Worm (Caenorhabditis elegans) whole organism, late embryonic: ENCODE results near the gene kdin-1.

Experiments
- F13H6.1 ChIP-seq: sonication (generic microtip); optimal IDR thresholded peaks from 2 replicates; lab custom pipeline; 2016; ENCODE audit warnings: missing genetic modification characterization, missing compliant biosample characterization
- K09A11.1 ChIP-seq: sonication (generic microtip); optimal IDR thresholded peaks from 2 replicates; lab custom pipeline; 2017; ENCODE audit warnings: antibody characterized with exemption, mild to moderate bottlenecking, missing genetic modification characterization, missing compliant biosample characterization; ENCODE audit not compliant: insufficient read depth
- T23F11.4 ChIP-seq: fragments of 200-800 bp; sonication (Bioruptor generic); optimal IDR thresholded peaks from 2 replicates; lab custom pipeline; 2018; ENCODE audit warnings: mild to moderate bottlenecking, missing genetic modification characterization, missing compliant biosample characterization
- Y22D7AL.16 ChIP-seq: sonication (generic microtip); optimal IDR thresholded peaks from 2 replicates; lab custom pipeline; 2016; ENCODE audit warnings: missing genetic modification characterization, missing compliant biosample characterization
- ahr-1 ChIP-seq: sonication (generic microtip); optimal IDR thresholded peaks from 2 replicates; lab custom pipeline; 2016; ENCODE audit warnings: missing genetic modification characterization, missing compliant biosample characterization
- ceh-2 ChIP-seq: sonication (generic microtip); optimal IDR thresholded peaks from 2 replicates; lab custom pipeline; 2016; ENCODE audit warnings: missing genotype, missing genetic modification characterization, missing compliant biosample characterization
- ceh-24 ChIP-seq: sonication (generic microtip); optimal IDR thresholded peaks from 2 replicates; lab custom pipeline; 2016; ENCODE audit warnings: mild to moderate bottlenecking, missing genetic modification characterization, missing compliant biosample characterization
- ceh-30 ChIP-seq: fragments of 150-350 bp; optimal IDR thresholded peaks from 2 replicates; lab custom pipeline; 2014; ENCODE audit warnings: missing biosample characterization, missing genetic modification characterization
- ceh-34 ChIP-seq: sonication (generic microtip); optimal IDR thresholded peaks from 2 replicates; lab custom pipeline; 2016; ENCODE audit warnings: mild to moderate bottlenecking, missing genetic modification characterization, missing compliant biosample characterization
- ceh-45 ChIP-seq: fragments of 200-800 bp; sonication (Bioruptor generic); IDR thresholded peaks from 2 replicates; pipeline ENCODE4 v1.3.6; 2022; ENCODE audit warnings: missing genetic modification reagents, missing genetic modification characterization, missing compliant biosample characterization
- ceh-48 ChIP-seq: sonication (generic microtip); optimal IDR thresholded peaks from 2 replicates; lab custom pipeline; 2016; ENCODE audit warnings: missing genetic modification characterization, inconsistent platforms, missing compliant biosample characterization
- ceh-6 ChIP-seq: fragments of 200-800 bp; sonication (Bioruptor generic); optimal IDR thresholded peaks from 2 replicates; lab custom pipeline; 2018; ENCODE audit warnings: mild to moderate bottlenecking, missing genetic modification characterization, missing compliant biosample characterization
- ceh-9 ChIP-seq: sonication (generic microtip); optimal IDR thresholded peaks from 2 replicates; lab custom pipeline; 2016; ENCODE audit warnings: mild to moderate bottlenecking, missing genetic modification characterization, inconsistent platforms, missing compliant biosample characterization
- dmd-4 ChIP-seq: sonication (generic microtip); optimal IDR thresholded peaks from 2 replicates; lab custom pipeline; 2016; ENCODE audit warnings: borderline replicate concordance, missing genetic modification characterization, missing compliant biosample characterization
- elt-2 ChIP-seq: sonication (generic microtip); optimal IDR thresholded peaks from 2 replicates; lab custom pipeline; 2016; ENCODE audit warnings: missing genetic modification reagents, missing genetic modification characterization, missing compliant biosample characterization
- elt-4 ChIP-seq: sonication (generic microtip); optimal IDR thresholded peaks from 2 replicates; lab custom pipeline; 2016; ENCODE audit warnings: missing genetic modification characterization, missing compliant biosample characterization
- ets-4 ChIP-seq: sonication (generic microtip); optimal IDR thresholded peaks from 2 replicates; lab custom pipeline; 2016; ENCODE audit warnings: missing genetic modification characterization, missing compliant biosample characterization
- fax-1 ChIP-seq: sonication (generic microtip); optimal IDR thresholded peaks from 2 replicates; lab custom pipeline; 2016; ENCODE audit warnings: missing genotype, missing genetic modification characterization, missing compliant biosample characterization
- fkh-10 ChIP-seq: fragments of 150-350 bp; optimal IDR thresholded peaks from 2 replicates; lab custom pipeline; 2014; ENCODE audit warnings: missing biosample characterization, missing genetic modification reagents, missing genetic modification characterization
- fkh-6 ChIP-seq: sonication (generic microtip); optimal IDR thresholded peaks from 2 replicates; lab custom pipeline; 2016; ENCODE audit warnings: missing genetic modification characterization, missing compliant biosample characterization
- lin-11 ChIP-seq: fragments of 200-800 bp; sonication (Bioruptor generic); optimal IDR thresholded peaks from 2 replicates; lab custom pipeline; 2018; ENCODE audit warnings: mild to moderate bottlenecking, missing genetic modification characterization, missing compliant biosample characterization
- madf-2 ChIP-seq: sonication (generic microtip); optimal IDR thresholded peaks from 2 replicates; lab custom pipeline; 2017; ENCODE audit warnings: missing genetic modification characterization, missing compliant biosample characterization
- nfya-1 ChIP-seq: sonication (generic microtip); optimal IDR thresholded peaks from 2 replicates; lab custom pipeline; 2017; ENCODE audit warnings: missing genetic modification characterization, mild to moderate bottlenecking, missing compliant biosample characterization, antibody characterized with exemption, moderate library complexity
- odd-2 ChIP-seq: sonication (generic microtip); optimal IDR thresholded peaks from 2 replicates; lab custom pipeline; 2017; ENCODE audit warnings: antibody characterized with exemption, mild to moderate bottlenecking, missing genetic modification characterization, missing compliant biosample characterization
- pax-1 ChIP-seq: fragments of 150-350 bp; optimal IDR thresholded peaks from 2 replicates; lab custom pipeline; 2014; ENCODE audit warnings: missing biosample characterization, missing genetic modification characterization
- pha-2 ChIP-seq: sonication (generic microtip); optimal IDR thresholded peaks from 2 replicates; lab custom pipeline; 2017; ENCODE audit warnings: mild to moderate bottlenecking, missing genetic modification characterization, missing compliant biosample characterization
- pha-4 ChIP-seq: fragments of 150-350 bp; optimal IDR thresholded peaks from 2 replicates; lab custom pipeline; 2018; ENCODE audit warnings: missing biosample characterization, missing genetic modification reagents, missing genetic modification characterization
- ref-2 ChIP-seq: sonication (generic microtip); optimal IDR thresholded peaks from 2 replicates; lab custom pipeline; 2016; ENCODE audit warnings: missing genetic modification characterization, missing compliant biosample characterization
- rnt-1 ChIP-seq: sonication (generic microtip); optimal IDR thresholded peaks from 2 replicates; lab custom pipeline; 2016; ENCODE audit warnings: missing genetic modification characterization, missing compliant biosample characterization
- sox-2 ChIP-seq: fragments of 200-800 bp; sonication (Bioruptor generic); IDR thresholded peaks from 2 replicates; pipeline ENCODE4 v1.3.6; 2022; ENCODE audit warnings: missing genetic modification reagents, missing genetic modification characterization, missing compliant biosample characterization
- ttx-3 ChIP-seq: sonication (generic microtip); optimal IDR thresholded peaks from 2 replicates; lab custom pipeline; 2016; ENCODE audit warnings: missing genetic modification reagents, missing genetic modification characterization, missing compliant biosample characterization
- unc-3 ChIP-seq, 2 experiments: fragments of 200-800 bp in 1 of 2; sonication (Bioruptor generic) in 1 of 2; sonication (generic microtip) in 1 of 2; conservative IDR thresholded peaks in 1 of 2; optimal IDR thresholded peaks in 1 of 2; 2 replicates each; pipeline versions ENCODE4 v1.3.6 to Lab custom; 2016 to 2022; ENCODE audit warnings: missing compliant biosample characterization in 2 of 2, missing genetic modification characterization in 2 of 2, missing genetic modification reagents in 1 of 2

The kdin-1 gene

DNA sequence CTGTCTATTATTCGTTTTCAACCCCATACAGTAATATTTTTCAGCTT, at the start of gene kdin-1:
kdin-1 (plus strand) TSS at position 38 of the 47 bp plus-strand sequence.
- no peak for TF ChIP-seq ceh-45 (GFP tag; lab: Robert Waterston, UW)
- no peak for TF ChIP-seq Y22D7AL.16 (tag; lab: Kevin White, UChicago)
- no peak for TF ChIP-seq ceh-2 (tag; lab: Kevin White, UChicago)
- TF ChIP-seq odd-2 (tag; lab: Kevin White, UChicago), result no peak
- no peak for TF ChIP-seq nfya-1
- no peak for TF ChIP-seq fkh-10 (GFP tag; lab: Kevin White, UChicago)
- no peak for TF ChIP-seq ceh-9 (tag; lab: Kevin White, UChicago)
- no peak for TF ChIP-seq lin-11 (tag; lab: Kevin White, UChicago)
- no peak for TF ChIP-seq unc-3 (GFP tag; conservative IDR thresholded peaks at IDR 0.05; lab: Robert Waterston, UW)
- no peak for TF ChIP-seq unc-3 (tag; optimal IDR thresholded peaks at IDR 0.05; lab: Kevin White, UChicago)
- TF ChIP-seq rnt-1 (tag; lab: Kevin White, UChicago), result no peak
- TF ChIP-seq pha-4 (tag; lab: Kevin White, UChicago), result no peak

- no peak for TF ChIP-seq fax-1 (tag; lab: Kevin White, UChicago)
- TF ChIP-seq, all 69 proteins: peak for 0
These were observed 47.8 kb upstream of the kdin-1 start, which contains the start of gene F13H10.5 for ce11 chrIV:10990699-10991098. Gene F13H10.5, plus strand, starts transcription at chrIV:10990999.

ce11 chrIV:11001614-11002013, 36.8 kb upstream of the kdin-1 start, which contains the start of gene F13H10.9:
Gene F13H10.9, plus strand, starts transcription at chrIV:11001914.
- TF ChIP-seq sox-2 (GFP tag; lab: Robert Waterston, UW) (no peak), ceh-2 (tag; lab: Kevin White, UChicago) (no peak), elt-4 (tag; lab: Kevin White, UChicago) (no peak), K09A11.1 (no peak), pax-1 (tag; lab: Kevin White, UChicago) (no peak)

DNA sequence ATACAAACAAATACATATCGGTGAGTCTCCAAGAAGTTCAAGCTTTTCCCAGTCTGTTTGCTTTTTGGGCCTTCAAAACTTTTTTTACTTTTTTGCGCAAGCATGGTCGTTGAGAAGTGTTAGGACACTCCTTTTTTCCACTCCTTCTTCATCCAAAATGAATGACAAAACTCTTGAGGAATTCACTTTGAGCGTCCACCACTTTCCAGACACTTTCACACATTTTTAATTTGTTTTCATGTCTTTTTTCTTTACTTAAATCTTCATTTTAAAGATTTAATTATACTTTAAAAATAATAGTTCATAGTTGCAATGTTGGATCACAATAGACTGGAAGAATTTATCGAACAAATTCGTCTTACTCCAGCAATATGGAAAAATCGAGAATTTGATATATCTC, 34.2 kb upstream of the kdin-1 start, which contains the start of gene F13H10.1:
F13H10.1 (plus strand) TSS at position 301 of the 400 bp plus-strand sequence.
- TF ChIP-seq madf-2 (tag; lab: Kevin White, UChicago), result no peak
- no peak for TF ChIP-seq ceh-34 (tag; lab: Kevin White, UChicago)
- TF ChIP-seq pha-4 (tag; lab: Kevin White, UChicago), result no peak
- no peak for TF ChIP-seq ref-2 (tag; lab: Kevin White, UChicago)
- no peak for TF ChIP-seq ceh-9 (tag; lab: Kevin White, UChicago)
- TF ChIP-seq ets-4 (tag; lab: Kevin White, UChicago), result no peak
- no peak for TF ChIP-seq fkh-6 (tag; lab: Kevin White, UChicago)
- no peak for TF ChIP-seq ceh-48
- no peak for TF ChIP-seq dmd-4 (tag; lab: Kevin White, UChicago)
- TF ChIP-seq pha-2 (tag; lab: Kevin White, UChicago), result no peak
- no peak for TF ChIP-seq T23F11.4 (GFP tag; lab: Kevin White, UChicago)
- no peak for TF ChIP-seq ahr-1 (tag; lab: Kevin White, UChicago)
- TF ChIP-seq, all 69 proteins: peak for 0

- TF ChIP-seq ttx-3 (tag; lab: Kevin White, UChicago) (no peak), ceh-34 (tag; lab: Kevin White, UChicago) (peak; percentile 69)
These were observed 32.1 kb upstream of the kdin-1 start for ce11 chrIV:11006383-11006782.

ce11 chrIV:11006868-11007267, 31.6 kb upstream of the kdin-1 start:
- TF ChIP-seq ceh-24 (tag; lab: Kevin White, UChicago) (no peak), F13H6.1 (no peak), pax-1 (tag; lab: Kevin White, UChicago) (no peak), ceh-9 (tag; lab: Kevin White, UChicago) (no peak), ceh-6 (no peak), ceh-30 (tag; lab: Kevin White, UChicago) (no peak), elt-2 (tag; lab: Kevin White, UChicago) (no peak)
